Fruit fly (Drosophila melanogaster) whole organism, prepupa: ENCODE results near the gene Dyro.
A peak's percentile ranks its signal among the peaks of the same experiment; 100 is the strongest.

Source experiments
- Blimp-1 ChIP-seq: fragments of 200-800 bp; sonication (Bioruptor generic); optimal IDR thresholded peaks from 3 replicates; lab custom pipeline; 2017; ENCODE audit warnings: missing biosample characterization, missing genetic modification characterization, mild to moderate bottlenecking, moderate library complexity, missing genetic modification reagents
- CG10631 ChIP-seq: fragments of 200-800 bp; sonication (Bioruptor generic); optimal IDR thresholded peaks from 2 replicates; lab custom pipeline; 2016; ENCODE audit warnings: missing biosample characterization, missing genetic modification characterization
- CG11294 ChIP-seq: fragments of 200-800 bp; sonication (Bioruptor generic); IDR thresholded peaks from 2 replicates; pipeline ENCODE4 v1.3.6; 2022; ENCODE audit warnings: missing biosample characterization, missing genetic modification characterization
- CG11762 ChIP-seq: fragments of 200-800 bp; sonication (Bioruptor generic); optimal IDR thresholded peaks from 3 replicates; lab custom pipeline; 2016; ENCODE audit warnings: missing biosample characterization, missing genetic modification characterization; ENCODE audit not compliant: insufficient read depth
- CG1621 ChIP-seq: fragments of 200-800 bp; sonication (Bioruptor generic); optimal IDR thresholded peaks from 3 replicates; lab custom pipeline; 2018; ENCODE audit warnings: missing biosample characterization, mild to moderate bottlenecking, missing genetic modification characterization
- CG16779 ChIP-seq: fragments of 200-800 bp; sonication (Bioruptor generic); optimal IDR thresholded peaks from 3 replicates; lab custom pipeline; 2017; ENCODE audit warnings: missing biosample characterization, mild to moderate bottlenecking, missing genetic modification characterization
- CG3032 ChIP-seq: fragments of 200-800 bp; optimal IDR thresholded peaks from 2 replicates; lab custom pipeline; 2019; ENCODE audit warnings: missing biosample characterization, mild to moderate bottlenecking, missing genetic modification characterization, moderate library complexity
- CG31627 ChIP-seq: fragments of 200-800 bp; sonication (Bioruptor generic); optimal IDR thresholded peaks from 3 replicates; lab custom pipeline; 2016; ENCODE audit warnings: missing biosample characterization, missing genetic modification characterization
- CG32006 ChIP-seq: fragments of 200-800 bp; sonication (Bioruptor generic); optimal IDR thresholded peaks from 3 replicates; lab custom pipeline; 2017; ENCODE audit warnings: missing biosample characterization, mild to moderate bottlenecking, missing genetic modification characterization
- CG34406 ChIP-seq: fragments of 200-800 bp; sonication (Bioruptor generic); optimal IDR thresholded peaks from 3 replicates; lab custom pipeline; 2016; ENCODE audit warnings: missing biosample characterization, missing genetic modification characterization
- CG3919 ChIP-seq: fragments of 200-800 bp; sonication (Bioruptor generic); optimal IDR thresholded peaks from 3 replicates; lab custom pipeline; 2016; ENCODE audit warnings: missing biosample characterization, missing genetic modification characterization
- CG4318 ChIP-seq: fragments of 200-800 bp; sonication (Bioruptor generic); optimal IDR thresholded peaks from 3 replicates; lab custom pipeline; 2017; ENCODE audit warnings: missing biosample characterization, mild to moderate bottlenecking, missing genetic modification characterization
- CG6163 ChIP-seq: fragments of 200-800 bp; sonication (Bioruptor generic); IDR thresholded peaks from 3 replicates; pipeline ENCODE4 v1.3.6; 2022; ENCODE audit warnings: missing biosample characterization, missing genetic modification characterization
- CG6276 ChIP-seq: fragments of 200-800 bp; sonication (Bioruptor generic); optimal IDR thresholded peaks from 2 replicates; lab custom pipeline; 2017; ENCODE audit warnings: missing biosample characterization, mild to moderate bottlenecking, missing genetic modification characterization
- CG6792 ChIP-seq: fragments of 200-800 bp; sonication (Bioruptor generic); optimal IDR thresholded peaks from 3 replicates; lab custom pipeline; 2016; ENCODE audit warnings: missing biosample characterization, missing genetic modification characterization
- CG6808 ChIP-seq: fragments of 200-800 bp; sonication (Bioruptor generic); optimal IDR thresholded peaks from 3 replicates; lab custom pipeline; 2017; ENCODE audit warnings: missing biosample characterization, missing genetic modification characterization, mild to moderate bottlenecking, moderate library complexity, missing genetic modification reagents
- CG7368 ChIP-seq: fragments of 200-800 bp; sonication (Bioruptor generic); optimal IDR thresholded peaks from 3 replicates; lab custom pipeline; 2016; ENCODE audit warnings: missing biosample characterization, missing genetic modification characterization
- CG8319 ChIP-seq: fragments of 200-800 bp; sonication (Bioruptor generic); optimal IDR thresholded peaks from 3 replicates; lab custom pipeline; 2016; ENCODE audit warnings: missing biosample characterization, missing genetic modification characterization
- CG8632 ChIP-seq: fragments of 200-800 bp; sonication (Bioruptor generic); optimal IDR thresholded peaks from 3 replicates; lab custom pipeline; 2016; ENCODE audit warnings: missing biosample characterization, missing genetic modification characterization
- CG9139 ChIP-seq: fragments of 200-800 bp; sonication (Bioruptor generic); optimal IDR thresholded peaks from 3 replicates; lab custom pipeline; 2017; ENCODE audit warnings: missing biosample characterization, mild to moderate bottlenecking, missing genetic modification characterization
- Eip78C ChIP-seq: fragments of 200-800 bp; sonication (Bioruptor generic); peaks from one replicate; lab custom pipeline; 2016; ENCODE audit warnings: missing biosample characterization, missing genetic modification characterization
- Eip93F ChIP-seq: fragments of 200-800 bp; sonication (Bioruptor generic); optimal IDR thresholded peaks from 2 replicates; lab custom pipeline; 2016; ENCODE audit warnings: missing biosample characterization, mild to moderate bottlenecking, missing genetic modification characterization
- Ets21C ChIP-seq: fragments of 200-800 bp; sonication (Bioruptor generic); optimal IDR thresholded peaks from 3 replicates; lab custom pipeline; 2016; ENCODE audit warnings: missing biosample characterization, missing genetic modification characterization
- Ets96B ChIP-seq: fragments of 200-800 bp; optimal IDR thresholded peaks from 2 replicates; lab custom pipeline; 2019; ENCODE audit warnings: missing biosample characterization, mild to moderate bottlenecking, missing genetic modification characterization, moderate library complexity
- Gug ChIP-seq: fragments of 200-800 bp; sonication (Bioruptor generic); IDR thresholded peaks from 2 replicates; pipeline ENCODE4 v1.3.6; 2022; ENCODE audit warnings: missing biosample characterization, missing genetic modification characterization
- Hr38 ChIP-seq: sonication (Bioruptor generic); optimal IDR thresholded peaks from 2 replicates; lab custom pipeline; 2016; ENCODE audit warnings: missing biosample characterization, missing genetic modification characterization
- Hr39 ChIP-seq: fragments of 200-800 bp; sonication (Bioruptor generic); optimal IDR thresholded peaks from 2 replicates; lab custom pipeline; 2016; ENCODE audit warnings: missing biosample characterization, missing genetic modification characterization
- Lpt ChIP-seq: fragments of 200-800 bp; sonication (Bioruptor generic); optimal IDR thresholded peaks from 3 replicates; lab custom pipeline; 2016; ENCODE audit warnings: missing biosample characterization, missing genetic modification characterization
- Met ChIP-seq: fragments of 200-800 bp; sonication (Bioruptor generic); optimal IDR thresholded peaks from 3 replicates; lab custom pipeline; 2016; ENCODE audit warnings: missing biosample characterization, missing genetic modification characterization
- Smox ChIP-seq: fragments of 200-800 bp; sonication (Bioruptor generic); optimal IDR thresholded peaks from 3 replicates; lab custom pipeline; 2016; ENCODE audit warnings: missing biosample characterization, missing genetic modification characterization
- Sox14 ChIP-seq: fragments of 200-800 bp; sonication (Bioruptor generic); optimal IDR thresholded peaks from 3 replicates; lab custom pipeline; 2016; ENCODE audit warnings: missing biosample characterization, missing genetic modification characterization
- achi ChIP-seq: fragments of 200-800 bp; sonication (Bioruptor generic); optimal IDR thresholded peaks from 3 replicates; lab custom pipeline; 2016; ENCODE audit warnings: missing biosample characterization, missing genetic modification characterization
- acj6 ChIP-seq: fragments of 200-800 bp; sonication (Bioruptor generic); optimal IDR thresholded peaks from 3 replicates; lab custom pipeline; 2016; ENCODE audit warnings: missing biosample characterization, missing genetic modification characterization
- dsx ChIP-seq: fragments of 200-800 bp; optimal IDR thresholded peaks from 3 replicates; lab custom pipeline; 2019; ENCODE audit warnings: missing biosample characterization, mild to moderate bottlenecking, missing genetic modification characterization, moderate library complexity; ENCODE audit not compliant: poor library complexity, severe bottlenecking
- eg ChIP-seq: fragments of 200-800 bp; sonication (Bioruptor generic); IDR thresholded peaks from 3 replicates; pipeline ENCODE4 v1.3.6; 2022; ENCODE audit warnings: missing biosample characterization, missing genetic modification characterization
- esn ChIP-seq: fragments of 200-800 bp; sonication (Bioruptor generic); optimal IDR thresholded peaks from 2 replicates; lab custom pipeline; 2016; ENCODE audit warnings: missing biosample characterization, mild to moderate bottlenecking, missing genetic modification characterization, moderate library complexity
- net ChIP-seq: fragments of 200-800 bp; sonication (Bioruptor generic); optimal IDR thresholded peaks from 3 replicates; lab custom pipeline; 2016; ENCODE audit warnings: missing biosample characterization, missing genetic modification characterization
- pdm3 ChIP-seq: fragments of 200-800 bp; sonication (Bioruptor generic); optimal IDR thresholded peaks from 3 replicates; lab custom pipeline; 2016; ENCODE audit warnings: missing biosample characterization, missing genetic modification characterization
- salr ChIP-seq, 2 experiments: fragments of 200-800 bp; sonication (Bioruptor generic); optimal IDR thresholded peaks; 3 replicates each; lab custom pipeline; 2016 to 2018; ENCODE audit warnings: missing biosample characterization in 2 of 2, missing genetic modification characterization in 2 of 2, mild to moderate bottlenecking in 1 of 2
- ss ChIP-seq, 2 experiments: fragments of 200-800 bp; sonication (Bioruptor generic); optimal IDR thresholded peaks; 2 replicates in 1 of 2; 3 replicates in 1 of 2; lab custom pipeline; 2017 to 2018; ENCODE audit warnings: mild to moderate bottlenecking in 2 of 2, missing biosample characterization in 2 of 2, missing genetic modification characterization in 2 of 2, moderate library complexity in 1 of 2
- svp ChIP-seq: fragments of 200-800 bp; sonication (Bioruptor generic); peaks from one replicate; lab custom pipeline; 2016; ENCODE audit warnings: missing biosample characterization, missing genetic modification characterization

Gene Dyro

dm6 chr3L:11303414-11304205 is 7.9 kb upstream of the Dyro start (continued):
- no peak for TF ChIP-seq Gug (GFP tag; lab: Robert Waterston, UW)
- TF ChIP-seq CG3032 (tag; lab: Kevin White, UChicago), result no peak
- TF ChIP-seq CG10631, result no peak
- no peak for TF ChIP-seq CG16779
- TF ChIP-seq achi (GFP tag; lab: Kevin White, UChicago), result peak; percentile 18
- TF ChIP-seq CG4318 (GFP tag; lab: Kevin White, UChicago), result no peak
- TF ChIP-seq CG11762 (GFP tag; lab: Kevin White, UChicago), result no peak
- TF ChIP-seq Smox (GFP tag; lab: Kevin White, UChicago), result peak; percentile 21
- peak; percentile 46 for TF ChIP-seq Hr39
- TF ChIP-seq net, result no peak
- peak; percentile 0 for TF ChIP-seq CG8632
- no peak for TF ChIP-seq CG6163 (GFP tag; lab: Robert Waterston, UW)
- TF ChIP-seq CG9139, result no peak
- no peak for TF ChIP-seq Lpt (GFP tag; lab: Kevin White, UChicago)
- no peak for TF ChIP-seq Sox14
- no peak for TF ChIP-seq ss (GFP tag; optimal IDR thresholded peaks at IDR 0.05; lab: Kevin White, UChicago)
- peak; percentile 36 for TF ChIP-seq CG31627 (GFP tag; lab: Kevin White, UChicago)
- peak; percentile 26 for TF ChIP-seq CG3919
- TF ChIP-seq svp, result no peak
- TF ChIP-seq dsx (GFP tag; lab: Kevin White, UChicago), result no peak
- peak; percentile 53 for TF ChIP-seq Eip78C (GFP tag; lab: Kevin White, UChicago)

- no peak for TF ChIP-seq net
- no peak for TF ChIP-seq pdm3 (GFP tag; lab: Kevin White, UChicago)
- TF ChIP-seq svp, result peak; percentile 65
- peak; percentile 23 for TF ChIP-seq Eip78C (GFP tag; lab: Kevin White, UChicago)
- TF ChIP-seq ss (GFP tag; optimal IDR thresholded peaks at IDR 0.05; lab: Kevin White, UChicago), result no peak
Observed at dm6 chr3L:11302906-11303305, 7.2 kb upstream of the Dyro start.

- TF ChIP-seq esn (GFP tag; lab: Kevin White, UChicago) (no peak), CG6276 (GFP tag; lab: Kevin White, UChicago) (peak; percentile 39), eg (0 out of 3 replicates have a peak, but pooled peaks have one; percentile 14), CG32006 (peak; percentile 3), CG6163 (GFP tag; lab: Robert Waterston, UW) (peak; percentile 53; the same call in 2 of the 3 replicates), Gug (GFP tag; lab: Robert Waterston, UW) (peak; percentile 27; the same call in 1 of the 2 replicates), CG1621 (no peak), Blimp-1 (GFP tag; lab: Kevin White, UChicago) (peak; percentile 5)
Observed at dm6 chr3L:11299216-11299615, 3.5 kb upstream of the Dyro start.

dm6 chr3L:11298371-11299070 is 2.8 kb upstream of the Dyro start:
- peak; percentile 50 for TF ChIP-seq CG6792
- no peak for TF ChIP-seq Eip93F (GFP tag; lab: Kevin White, UChicago)
- TF ChIP-seq eg, result peak; percentile 36; the same call in 1 of the 3 replicates
- peak; percentile 71 for TF ChIP-seq svp
- TF ChIP-seq CG3919, result peak; percentile 80
- TF ChIP-seq CG7368 (GFP tag; lab: Kevin White, UChicago), result peak; percentile 27
- peak; percentile 42 for TF ChIP-seq CG4318 (GFP tag; lab: Kevin White, UChicago)
- peak; percentile 79 for TF ChIP-seq CG11762 (GFP tag; lab: Kevin White, UChicago)
- peak; percentile 29; the same call in 1 of the 2 replicates for TF ChIP-seq CG11294 (GFP tag; lab: Robert Waterston, UW)
- TF ChIP-seq CG34406 (GFP tag; lab: Kevin White, UChicago), result peak; percentile 39
- TF ChIP-seq CG9139, result peak; percentile 65
- TF ChIP-seq CG6808 (GFP tag; lab: Kevin White, UChicago), result peak; percentile 89
- peak; percentile 66 for TF ChIP-seq CG8319
- TF ChIP-seq esn (GFP tag; lab: Kevin White, UChicago), result peak; percentile 65
- no peak for TF ChIP-seq CG16779
- TF ChIP-seq CG10631, result peak; percentile 67
- no peak for TF ChIP-seq salr (GFP tag; optimal IDR thresholded peaks at IDR 0.05; lab: Kevin White, UChicago)
- peak; percentile 33 for TF ChIP-seq Met
- peak; percentile 67 for TF ChIP-seq Ets96B (tag; lab: Kevin White, UChicago)
- TF ChIP-seq Smox (GFP tag; lab: Kevin White, UChicago), result peak; percentile 23
- TF ChIP-seq dsx (GFP tag; lab: Kevin White, UChicago), result peak; percentile 12
- TF ChIP-seq Hr38, result no peak
- peak; percentile 50 for TF ChIP-seq CG1621
- TF ChIP-seq acj6 (GFP tag; lab: Kevin White, UChicago), result peak; percentile 51
- TF ChIP-seq CG32006, result peak; percentile 65
- TF ChIP-seq net, result no peak
- peak; percentile 19 for TF ChIP-seq Ets21C (GFP tag; lab: Kevin White, UChicago)
